Fruit fly (Drosophila melanogaster) whole organism, pupa: ENCODE data around the gene cocoon.

Experiments used
- CG14655 ChIP-seq: fragments of 200-800 bp; sonication (Bioruptor generic); optimal IDR thresholded peaks from 3 replicates; lab custom pipeline; 2017; ENCODE audit warnings: mild to moderate bottlenecking, missing biosample characterization, missing genetic modification reagents, missing genetic modification characterization
- CG15710 ChIP-seq: fragments of 200-800 bp; sonication (Bioruptor generic); optimal IDR thresholded peaks from 2 replicates; lab custom pipeline; 2018; ENCODE audit warnings: missing biosample characterization, mild to moderate bottlenecking, missing genetic modification characterization, moderate library complexity
- CG34367 ChIP-seq: fragments of 200-800 bp; sonication (Bioruptor generic); optimal IDR thresholded peaks from 2 replicates; lab custom pipeline; 2018; ENCODE audit warnings: missing biosample characterization, mild to moderate bottlenecking, missing genetic modification characterization
- Snoo ChIP-seq: fragments of 200-800 bp; sonication (Bioruptor generic); optimal IDR thresholded peaks from 3 replicates; lab custom pipeline; 2017; ENCODE audit warnings: missing biosample characterization, mild to moderate bottlenecking, missing genetic modification characterization, inconsistent platforms

DNA sequence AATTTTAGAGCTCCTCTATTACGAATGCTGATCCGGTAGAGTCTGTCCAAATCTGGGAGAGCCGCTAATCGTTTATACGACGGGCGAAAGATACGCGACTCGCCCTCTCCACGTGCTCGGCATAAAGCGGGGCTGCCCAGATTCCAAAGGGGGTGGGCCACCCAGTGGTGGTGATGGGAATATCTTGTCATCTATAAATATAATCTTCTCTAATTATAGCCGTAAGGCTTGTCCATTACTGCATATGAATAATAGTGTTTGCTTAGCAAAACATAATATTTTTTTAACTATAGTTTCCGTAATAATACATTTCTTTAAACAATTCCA, 27.7 kb upstream of the cocoon start:
- TF ChIP-seq Snoo (tag; lab: Kevin White, UChicago): no peak
- TF ChIP-seq CG14655: no peak
- no peak for TF ChIP-seq CG15710 (tag; lab: Kevin White, UChicago)
- no peak for TF ChIP-seq CG34367 (tag; lab: Kevin White, UChicago)
